Fruit fly (Drosophila melanogaster) whole organism, embryonic: ENCODE data around the gene Mpc1.

Experiments used
- Abd-B ChIP-seq: fragments of 200-800 bp; sonication (Bioruptor generic); optimal IDR thresholded peaks from 2 replicates; lab custom pipeline; 2018; ENCODE audit warnings: missing biosample characterization, mild to moderate bottlenecking, missing genetic modification characterization, moderate library complexity
- Awh ChIP-seq: fragments of 200-800 bp; sonication (Bioruptor generic); IDR thresholded peaks from 2 replicates; pipeline ENCODE4, ENCODE4 v1.3.6; 2022; ENCODE audit warnings: missing biosample characterization, missing genetic modification characterization
- Bteb2 ChIP-seq: fragments of 200-800 bp; sonication (Bioruptor generic); optimal IDR thresholded peaks from 2 replicates; lab custom pipeline; 2016; ENCODE audit warnings: missing biosample characterization, missing genetic modification characterization
- CG10462 ChIP-seq: fragments of 200-800 bp; sonication (Bioruptor generic); optimal IDR thresholded peaks from 2 replicates; lab custom pipeline; 2016; ENCODE audit warnings: missing biosample characterization, missing genetic modification characterization
- CG11560 ChIP-seq: fragments of 200-800 bp; sonication (Bioruptor generic); IDR thresholded peaks from 3 replicates; pipeline ENCODE4 v1.3.6; 2022; ENCODE audit warnings: missing biosample characterization, missing genetic modification characterization
- CG14014 ChIP-seq: fragments of 200-800 bp; sonication (Bioruptor generic); IDR thresholded peaks from 2 replicates; pipeline ENCODE4 v1.3.6; 2022; ENCODE audit warnings: missing biosample characterization, missing genetic modification characterization
- CG14667 ChIP-seq: fragments of 200-800 bp; sonication (Bioruptor generic); IDR thresholded peaks from 2 replicates; pipeline ENCODE4 v1.3.6; 2022; ENCODE audit warnings: missing biosample characterization, missing genetic modification characterization
- CG15269 ChIP-seq: fragments of 200-800 bp; sonication (Bioruptor generic); optimal IDR thresholded peaks from 2 replicates; lab custom pipeline; 2018; ENCODE audit warnings: missing biosample characterization, mild to moderate bottlenecking, missing genetic modification characterization, moderate library complexity
- CG16813 ChIP-seq: fragments of 200-800 bp; sonication (Bioruptor generic); IDR thresholded peaks from 3 replicates; pipeline ENCODE4 v1.3.6; 2022; ENCODE audit warnings: missing biosample characterization, missing genetic modification characterization; ENCODE audit not compliant: partially characterized antibody
- CG17328 ChIP-seq: fragments of 200-800 bp; sonication (Bioruptor generic); IDR thresholded peaks from 2 replicates; pipeline ENCODE4 v1.3.6; 2022; ENCODE audit warnings: missing biosample characterization, missing genetic modification characterization
- CG18262 ChIP-seq: fragments of 200-800 bp; optimal IDR thresholded peaks from 3 replicates; lab custom pipeline; 2019; ENCODE audit warnings: missing biosample characterization, mild to moderate bottlenecking, missing genetic modification characterization, moderate library complexity
- CG2199 ChIP-seq: fragments of 200-800 bp; sonication (Bioruptor generic); IDR thresholded peaks from 3 replicates; pipeline ENCODE4 v1.3.6; 2022; ENCODE audit warnings: missing biosample characterization, missing genetic modification characterization
- CG2202 ChIP-seq: fragments of 200-800 bp; sonication (Bioruptor generic); optimal IDR thresholded peaks from 2 replicates; lab custom pipeline; 2018; ENCODE audit warnings: missing biosample characterization, mild to moderate bottlenecking, missing genetic modification characterization
- CG2712 ChIP-seq: fragments of 200-800 bp; optimal IDR thresholded peaks from 3 replicates; lab custom pipeline; 2019; ENCODE audit warnings: missing biosample characterization, mild to moderate bottlenecking, missing genetic modification characterization, moderate library complexity
- CG2889 ChIP-seq: fragments of 200-800 bp; sonication (Bioruptor generic); IDR thresholded peaks from 3 replicates; pipeline ENCODE4 v1.3.6; 2022; ENCODE audit warnings: missing biosample characterization, missing genetic modification characterization
- CG32532 ChIP-seq: fragments of 200-800 bp; sonication (Bioruptor generic); IDR thresholded peaks from 2 replicates; pipeline ENCODE4 v1.3.6; 2022; ENCODE audit warnings: missing biosample characterization, missing genetic modification characterization
- CG7357 ChIP-seq: fragments of 200-800 bp; sonication (Bioruptor generic); IDR thresholded peaks from 3 replicates; pipeline ENCODE4 v1.3.6; 2022; ENCODE audit warnings: missing biosample characterization, missing genetic modification characterization
- CG9437 ChIP-seq: fragments of 200-800 bp; sonication (Bioruptor generic); optimal IDR thresholded peaks from 2 replicates; lab custom pipeline; 2018; ENCODE audit warnings: missing biosample characterization, mild to moderate bottlenecking, missing genetic modification characterization
- CHES-1-like ChIP-seq: fragments of 200-800 bp; sonication (Bioruptor generic); optimal IDR thresholded peaks from 2 replicates; lab custom pipeline; 2016; ENCODE audit warnings: missing biosample characterization, missing genetic modification characterization
- D19B ChIP-seq: fragments of 200-800 bp; sonication (Bioruptor generic); optimal IDR thresholded peaks from 2 replicates; lab custom pipeline; 2017; ENCODE audit warnings: missing biosample characterization, mild to moderate bottlenecking, missing genetic modification characterization
- Dbx ChIP-seq: fragments of 200-800 bp; sonication (Bioruptor generic); IDR thresholded peaks from 3 replicates; pipeline ENCODE4 v1.3.6; 2022; ENCODE audit warnings: missing biosample characterization, missing genetic modification characterization
- Doc2 ChIP-seq: fragments of 200-800 bp; sonication (Bioruptor generic); IDR thresholded peaks from 2 replicates; pipeline ENCODE4 v1.3.6; 2022; ENCODE audit warnings: missing biosample characterization, missing genetic modification characterization
- Dref ChIP-seq: fragments of 200-800 bp; sonication (Bioruptor generic); IDR thresholded peaks from 2 replicates; pipeline ENCODE4 v1.3.6; 2022; ENCODE audit warnings: missing biosample characterization, missing genetic modification characterization
- Drgx ChIP-seq: fragments of 200-800 bp; sonication (Bioruptor generic); IDR thresholded peaks from 2 replicates; pipeline ENCODE4 v1.3.6; 2022; ENCODE audit warnings: missing biosample characterization, missing genetic modification characterization
- E2f1 ChIP-seq: fragments of 200-800 bp; sonication (Bioruptor generic); IDR thresholded peaks from 2 replicates; pipeline ENCODE4 v1.3.6; 2022; ENCODE audit warnings: missing biosample characterization, missing genetic modification characterization
- Elba2 ChIP-seq: fragments of 200-800 bp; sonication (Bioruptor generic); optimal IDR thresholded peaks from 3 replicates; lab custom pipeline; 2016; ENCODE audit warnings: missing biosample characterization, missing genetic modification characterization
- H2.0 ChIP-seq: fragments of 200-800 bp; sonication (Bioruptor generic); IDR thresholded peaks from 2 replicates; pipeline ENCODE4 v1.3.6; 2022; ENCODE audit warnings: missing biosample characterization, missing genetic modification characterization
- HLH3B ChIP-seq: fragments of 200-800 bp; sonication (Bioruptor generic); IDR thresholded peaks from 2 replicates; pipeline ENCODE4 v1.3.6; 2022; ENCODE audit warnings: missing biosample characterization, missing genetic modification characterization
- Hey ChIP-seq: fragments of 200-800 bp; sonication (Bioruptor generic); optimal IDR thresholded peaks from 3 replicates; lab custom pipeline; 2018; ENCODE audit warnings: missing biosample characterization, mild to moderate bottlenecking, missing genetic modification characterization
- Hr78 ChIP-seq, 2 experiments: fragments of 200-800 bp in 1 of 2; fragments of >200 bp in 1 of 2; sonication (Bioruptor generic) in 1 of 2; optimal IDR thresholded peaks; 2 replicates each; lab custom pipeline; 2017 to 2019; ENCODE audit warnings: missing biosample characterization in 2 of 2, missing genetic modification characterization in 2 of 2, mild to moderate bottlenecking in 1 of 2, moderate library complexity in 1 of 2
- MBD-R2 ChIP-seq: fragments of 200-800 bp; sonication (Bioruptor generic); IDR thresholded peaks from 2 replicates; pipeline ENCODE4 v1.3.6; 2022; ENCODE audit warnings: missing biosample characterization, missing genetic modification characterization
- Oaz ChIP-seq: fragments of 200-800 bp; sonication (Bioruptor generic); IDR thresholded peaks from 2 replicates; pipeline ENCODE4 v1.3.6; 2022; ENCODE audit warnings: missing biosample characterization, missing genetic modification characterization
- abd-A ChIP-seq: fragments of 200-800 bp; sonication (Bioruptor generic); optimal IDR thresholded peaks from 3 replicates; lab custom pipeline; 2019; ENCODE audit warnings: missing biosample characterization, mild to moderate bottlenecking, missing genetic modification characterization, moderate library complexity
- ara ChIP-seq: fragments of 200-800 bp; sonication (Bioruptor generic); IDR thresholded peaks from 2 replicates; pipeline ENCODE4 v1.3.6; 2022; ENCODE audit warnings: missing biosample characterization, missing genetic modification characterization
- bowl ChIP-seq: fragments of 200-800 bp; sonication (Bioruptor generic); IDR thresholded peaks from 2 replicates; pipeline ENCODE4 v1.3.6; 2022; ENCODE audit warnings: missing biosample characterization, missing genetic modification characterization
- btn ChIP-seq: fragments of 200-800 bp; sonication (Bioruptor generic); optimal IDR thresholded peaks from 2 replicates; lab custom pipeline; 2016; ENCODE audit warnings: missing biosample characterization, missing genetic modification characterization
- crol ChIP-seq: fragments of 200-800 bp; sonication (Bioruptor generic); IDR thresholded peaks from 2 replicates; pipeline ENCODE4 v1.3.6; 2022; ENCODE audit warnings: missing biosample characterization, missing genetic modification characterization
- dati ChIP-seq: fragments of 200-800 bp; sonication (Bioruptor generic); IDR thresholded peaks from 2 replicates; pipeline ENCODE4 v1.3.6; 2022; ENCODE audit warnings: missing biosample characterization, missing genetic modification characterization
- en ChIP-seq: fragments of 200-800 bp; sonication (Bioruptor generic); optimal IDR thresholded peaks from 2 replicates; lab custom pipeline; 2016; ENCODE audit warnings: missing biosample characterization, missing genetic modification characterization
- exex ChIP-seq: fragments of 200-800 bp; sonication (Bioruptor generic); optimal IDR thresholded peaks from 4 replicates; lab custom pipeline; 2018; ENCODE audit warnings: missing biosample characterization, mild to moderate bottlenecking, missing genetic modification characterization, moderate library complexity
- fd3F ChIP-seq: fragments of 200-800 bp; sonication (Bioruptor generic); optimal IDR thresholded peaks from 2 replicates; lab custom pipeline; 2018; ENCODE audit warnings: missing biosample characterization, mild to moderate bottlenecking, missing genetic modification characterization, moderate library complexity
- gsb-n ChIP-seq: fragments of 200-800 bp; sonication (Bioruptor generic); optimal IDR thresholded peaks from 3 replicates; lab custom pipeline; 2018; ENCODE audit warnings: missing biosample characterization, mild to moderate bottlenecking, missing genetic modification characterization
- hb ChIP-seq: fragments of 200-800 bp; sonication (Bioruptor generic); IDR thresholded peaks from 3 replicates; pipeline ENCODE4 v1.3.6; 2022; ENCODE audit warnings: missing biosample characterization, missing genetic modification characterization; ENCODE audit not compliant: partially characterized antibody
- knrl ChIP-seq: fragments of 200-800 bp; sonication (Bioruptor generic); IDR thresholded peaks from 3 replicates; pipeline ENCODE4 v1.3.6; 2022; ENCODE audit warnings: missing biosample characterization, missing genetic modification characterization; ENCODE audit not compliant: partially characterized antibody
- maf-S ChIP-seq: fragments of 200-800 bp; sonication (Bioruptor generic); optimal IDR thresholded peaks from 2 replicates; lab custom pipeline; 2016; ENCODE audit warnings: missing biosample characterization, missing genetic modification characterization
- mam ChIP-seq: fragments of 200-800 bp; sonication (Bioruptor generic); optimal IDR thresholded peaks from 3 replicates; lab custom pipeline; 2016; ENCODE audit warnings: missing biosample characterization, missing genetic modification characterization
- row ChIP-seq: fragments of 200-800 bp; sonication (Bioruptor generic); IDR thresholded peaks from 3 replicates; pipeline ENCODE4 v1.3.6; 2022; ENCODE audit warnings: missing biosample characterization, missing genetic modification characterization
- sens ChIP-seq: fragments of 200-800 bp; sonication (Bioruptor generic); peaks from one replicate; lab custom pipeline; 2016; ENCODE audit warnings: missing biosample characterization, missing genetic modification characterization
- sima ChIP-seq: fragments of 200-800 bp; sonication (Bioruptor generic); optimal IDR thresholded peaks from 2 replicates; lab custom pipeline; 2016; ENCODE audit warnings: missing biosample characterization, missing genetic modification characterization
- slbo ChIP-seq: fragments of 200-800 bp; sonication (Bioruptor generic); IDR thresholded peaks from 2 replicates; pipeline ENCODE4 v1.3.6; 2022; ENCODE audit warnings: missing biosample characterization, missing genetic modification characterization
- slp2 ChIP-seq: fragments of 200-800 bp; sonication (Bioruptor generic); optimal IDR thresholded peaks from 2 replicates; lab custom pipeline; 2016; ENCODE audit warnings: missing biosample characterization, missing genetic modification characterization
- vvl ChIP-seq: fragments of 200-800 bp; sonication (Bioruptor generic); IDR thresholded peaks from 2 replicates; pipeline ENCODE4 v1.3.6; 2022; ENCODE audit warnings: missing biosample characterization, missing genetic modification characterization

The Mpc1 gene

dm6 chr3R:18928346-18928917 lies at the start of gene Mpc1 (continued):
- TF ChIP-seq Drgx (GFP tag; lab: Robert Waterston, UW) (no peak), exex (no peak), CG2889 (GFP tag; lab: Robert Waterston, UW) (0 out of 3 replicates have a peak, but pooled peaks have one; percentile 26), mam (GFP tag; lab: Kevin White, UChicago) (no peak), CG2199 (GFP tag; lab: Robert Waterston, UW) (no peak), hb (GFP tag; lab: Robert Waterston, UW) (peak; percentile 62; the same call in 2 of the 3 replicates), CG32532 (GFP tag; lab: Robert Waterston, UW) (no peak), D19B (GFP tag; lab: Kevin White, UChicago) (no peak), CG16813 (GFP tag; lab: Robert Waterston, UW) (peak; percentile 77), dati (GFP tag; lab: Robert Waterston, UW) (no peak), sima (GFP tag; lab: Kevin White, UChicago) (no peak), slp2 (GFP tag; lab: Kevin White, UChicago) (no peak), Bteb2 (GFP tag; lab: Kevin White, UChicago) (no peak), Dbx (GFP tag; lab: Robert Waterston, UW) (no peak), slbo (GFP tag; lab: Robert Waterston, UW) (peak; percentile 55), CG11560 (no peak), Doc2 (GFP tag; lab: Robert Waterston, UW) (no peak), HLH3B (GFP tag; lab: Robert Waterston, UW) (no peak), btn (GFP tag; lab: Kevin White, UChicago) (no peak), MBD-R2 (GFP tag; lab: Robert Waterston, UW) (peak; percentile 45), knrl (GFP tag; lab: Robert Waterston, UW) (peak; percentile 83), CG14667 (GFP tag; lab: Robert Waterston, UW) (no peak), sens (GFP tag; lab: Kevin White, UChicago) (no peak), CG7357 (GFP tag; lab: Robert Waterston, UW) (no peak), gsb-n (tag; lab: Kevin White, UChicago) (no peak), ara (no peak), CG14014 (GFP tag; lab: Robert Waterston, UW) (peak; percentile 41; the same call in 1 of the 2 replicates), Oaz (GFP tag; lab: Robert Waterston, UW) (no peak), vvl (GFP tag; lab: Robert Waterston, UW) (no peak; the same call in 1 of the 2 replicates), E2f1 (no peak), CG18262 (no peak), Elba2 (no peak), Awh (no peak), fd3F (GFP tag; lab: Kevin White, UChicago) (no peak), CHES-1-like (GFP tag; lab: Kevin White, UChicago) (peak; percentile 45), en (GFP tag; lab: Kevin White, UChicago) (no peak), H2.0 (GFP tag; lab: Robert Waterston, UW) (no peak), CG10462 (GFP tag; lab: Kevin White, UChicago) (no peak), CG2712 (tag; lab: Kevin White, UChicago) (peak; percentile 24), Hr78 (GFP tag; optimal IDR thresholded peaks at IDR 0.05; lab: Kevin White, UChicago) (peak in 1 of 2 experiments; percentile 35), CG2202 (tag; lab: Kevin White, UChicago) (no peak), CG9437 (GFP tag; lab: Kevin White, UChicago) (no peak), maf-S (no peak), Abd-B (GFP tag; lab: Kevin White, UChicago) (no peak), abd-A (tag; lab: Kevin White, UChicago) (no peak), Hey (tag; lab: Kevin White, UChicago) (no peak), CG17328 (GFP tag; lab: Robert Waterston, UW) (no peak), CG15269 (tag; lab: Kevin White, UChicago) (no peak), crol (no peak), Dref (GFP tag; lab: Robert Waterston, UW) (peak; percentile 89), row (GFP tag; lab: Robert Waterston, UW) (peak; percentile 86), bowl (no peak)
